Worm (Caenorhabditis elegans) whole organism, young adult: ENCODE results near the gene B0285.3.
A peak's percentile ranks its signal among the peaks of the same experiment; 100 is the strongest.

ENCODE experiments used
- B0019.2 ChIP-seq: fragments of 200-800 bp; sonication (Bioruptor generic); conservative IDR thresholded peaks from 2 replicates; pipeline ENCODE4 v1.3.6; 2022; ENCODE audit warnings: missing genetic modification reagents, missing genetic modification characterization, missing compliant biosample characterization
- B0261.1 ChIP-seq: sonication (generic microtip); optimal IDR thresholded peaks from 2 replicates; lab custom pipeline; 2016; ENCODE audit warnings: mild to moderate bottlenecking, missing genetic modification characterization, moderate library complexity, missing compliant biosample characterization
- D2030.7 ChIP-seq: fragments of 200-800 bp; sonication (Bioruptor generic); IDR thresholded peaks from 2 replicates; pipeline ENCODE4 v1.3.6; 2022; ENCODE audit warnings: missing genetic modification reagents, missing genetic modification characterization, missing compliant biosample characterization
- F10E7.11 ChIP-seq: sonication (generic microtip); optimal IDR thresholded peaks from 2 replicates; lab custom pipeline; 2017; ENCODE audit warnings: mild to moderate bottlenecking, missing genetic modification characterization, moderate library complexity, missing compliant biosample characterization
- F49E8.2 ChIP-seq: sonication (generic microtip); optimal IDR thresholded peaks from 3 replicates; lab custom pipeline; 2017; ENCODE audit warnings: missing genetic modification characterization, mild to moderate bottlenecking, missing compliant biosample characterization, antibody characterized with exemption, moderate library complexity; ENCODE audit not compliant: insufficient read depth
- F52B5.7 ChIP-seq: sonication (generic microtip); optimal IDR thresholded peaks from 2 replicates; lab custom pipeline; 2016; ENCODE audit warnings: mild to moderate bottlenecking, missing genetic modification characterization, missing compliant biosample characterization
- F57C9.4 ChIP-seq: sonication (generic microtip); optimal IDR thresholded peaks from 2 replicates; lab custom pipeline; 2017; ENCODE audit warnings: mild to moderate bottlenecking, missing genetic modification characterization, missing compliant biosample characterization
- K11D2.4 ChIP-seq: fragments of 200-800 bp; sonication (Bioruptor generic); IDR thresholded peaks from 2 replicates; pipeline ENCODE4 v1.3.6; 2022; ENCODE audit warnings: missing genetic modification reagents, missing genetic modification characterization, missing compliant biosample characterization
- T07F8.4 ChIP-seq: sonication (generic microtip); optimal IDR thresholded peaks from 2 replicates; lab custom pipeline; 2016; ENCODE audit warnings: mild to moderate bottlenecking, missing genetic modification characterization, moderate library complexity, missing compliant biosample characterization
- Y53F4B.3 ChIP-seq: fragments of 200-800 bp; sonication (Bioruptor generic); IDR thresholded peaks from 2 replicates; pipeline ENCODE4 v1.3.6; 2022; ENCODE audit warnings: missing genetic modification reagents, missing genetic modification characterization, missing compliant biosample characterization
- Y95B8A.8 ChIP-seq: fragments of 200-800 bp; sonication (Bioruptor generic); IDR thresholded peaks from 2 replicates; pipeline ENCODE4 v1.3.6; 2022; ENCODE audit warnings: missing genetic modification reagents, missing genetic modification characterization, missing compliant biosample characterization
- aptf-2 ChIP-seq: fragments of 200-800 bp; sonication (Bioruptor generic); conservative IDR thresholded peaks from 2 replicates; pipeline ENCODE4 v1.3.6; 2022; ENCODE audit warnings: missing genetic modification reagents, missing genetic modification characterization, missing compliant biosample characterization
- aptf-3 ChIP-seq: fragments of 200-800 bp; sonication (Bioruptor generic); IDR thresholded peaks from 2 replicates; pipeline ENCODE4 v1.3.6; 2022; ENCODE audit warnings: missing genetic modification characterization, missing compliant biosample characterization
- attf-3 ChIP-seq: fragments of 200-800 bp; sonication (Bioruptor generic); conservative IDR thresholded peaks from 2 replicates; pipeline ENCODE4 v1.3.6; 2022; ENCODE audit warnings: missing genetic modification reagents, missing genetic modification characterization, missing compliant biosample characterization
- ccch-3 ChIP-seq: fragments of 200-800 bp; sonication (Bioruptor generic); optimal IDR thresholded peaks from 2 replicates; lab custom pipeline; 2018; ENCODE audit warnings: mild to moderate bottlenecking, missing genetic modification characterization, missing compliant biosample characterization
- cebp-1 ChIP-seq, 2 experiments: fragments of 200-800 bp in 1 of 2; sonication (Bioruptor generic) in 1 of 2; sonication (generic microtip) in 1 of 2; IDR thresholded peaks in 1 of 2; optimal IDR thresholded peaks in 1 of 2; 2 replicates each; pipeline versions ENCODE4 v1.3.6 to Lab custom; 2017 to 2022; ENCODE audit warnings: missing compliant biosample characterization in 2 of 2, missing genetic modification characterization in 2 of 2, mild to moderate bottlenecking in 1 of 2, missing genetic modification reagents in 1 of 2, moderate library complexity in 1 of 2
- ceh-40 ChIP-seq: fragments of 200-800 bp; sonication (Bioruptor generic); IDR thresholded peaks from 2 replicates; pipeline ENCODE4 v1.3.6; 2022; ENCODE audit warnings: missing genetic modification characterization, missing compliant biosample characterization
- ceh-58 ChIP-seq: fragments of 200-800 bp; sonication (Bioruptor generic); IDR thresholded peaks from 2 replicates; pipeline ENCODE4 v1.3.6; 2022; ENCODE audit warnings: missing genetic modification characterization, missing compliant biosample characterization
- dox-1 ChIP-seq: fragments of 200-800 bp; sonication (Bioruptor generic); IDR thresholded peaks from 2 replicates; pipeline ENCODE4 v1.3.6; 2022; ENCODE audit warnings: missing genetic modification reagents, missing genetic modification characterization, missing compliant biosample characterization
- efl-1 ChIP-seq: fragments of 150-350 bp; optimal IDR thresholded peaks from 2 replicates; lab custom pipeline; 2014; ENCODE audit warnings: missing biosample characterization, missing genetic modification reagents, missing genetic modification characterization
- egl-18 ChIP-seq: fragments of 200-800 bp; sonication (Bioruptor generic); IDR thresholded peaks from 2 replicates; pipeline ENCODE4 v1.3.6; 2022; ENCODE audit warnings: missing genetic modification reagents, missing genetic modification characterization, missing compliant biosample characterization
- egl-44 ChIP-seq: fragments of 200-800 bp; sonication (Bioruptor generic); IDR thresholded peaks from 2 replicates; pipeline ENCODE4 v1.3.6; 2022; ENCODE audit warnings: missing genetic modification reagents, missing genetic modification characterization, missing compliant biosample characterization
- ets-4 ChIP-seq: fragments of 200-800 bp; sonication (Bioruptor generic); optimal IDR thresholded peaks from 2 replicates; lab custom pipeline; 2018; ENCODE audit warnings: mild to moderate bottlenecking, missing genetic modification characterization, missing compliant biosample characterization
- him-1 ChIP-seq: sonication (generic microtip); optimal IDR thresholded peaks from 2 replicates; lab custom pipeline; 2016; ENCODE audit warnings: missing genotype, missing genetic modification reagents, missing genetic modification characterization, missing compliant biosample characterization
- hlh-12 ChIP-seq: sonication (generic microtip); optimal IDR thresholded peaks from 2 replicates; lab custom pipeline; 2016; ENCODE audit warnings: missing genetic modification characterization, missing compliant biosample characterization
- hlh-26 ChIP-seq: fragments of 200-800 bp; sonication (Bioruptor generic); conservative IDR thresholded peaks from 2 replicates; pipeline ENCODE4 v1.3.6; 2022; ENCODE audit warnings: missing genetic modification reagents, missing genetic modification characterization, missing compliant biosample characterization
- hmg-20 ChIP-seq: fragments of 200-800 bp; sonication (Bioruptor generic); IDR thresholded peaks from 2 replicates; pipeline ENCODE4 v1.3.6; 2022; ENCODE audit warnings: missing genetic modification reagents, missing genetic modification characterization, missing compliant biosample characterization
- lag-1 ChIP-seq: fragments of 200-800 bp; sonication (Bioruptor generic); IDR thresholded peaks from 2 replicates; pipeline ENCODE4 v1.3.6; 2022; ENCODE audit warnings: missing genetic modification reagents, missing genetic modification characterization, missing compliant biosample characterization
- lin-35 ChIP-seq, 3 experiments: fragments of 150-350 bp in 2 of 3; sonication (generic microtip) in 1 of 3; optimal IDR thresholded peaks; 2 replicates each; lab custom pipeline; 2014 to 2018; ENCODE audit warnings: missing biosample characterization in 3 of 3, missing genetic modification characterization in 3 of 3, missing genetic modification reagents in 3 of 3
- lin-54 ChIP-seq: fragments of 200-800 bp; sonication (Bioruptor generic); optimal IDR thresholded peaks from 2 replicates; lab custom pipeline; 2018; ENCODE audit warnings: mild to moderate bottlenecking, missing genetic modification characterization, missing compliant biosample characterization
- lir-1 ChIP-seq: fragments of 200-800 bp; sonication (Bioruptor generic); conservative IDR thresholded peaks from 2 replicates; pipeline ENCODE4 v1.3.6; 2022; ENCODE audit warnings: missing genetic modification reagents, missing genetic modification characterization, missing compliant biosample characterization
- mel-28 ChIP-seq: sonication (generic microtip); optimal IDR thresholded peaks from 2 replicates; lab custom pipeline; 2016; ENCODE audit warnings: borderline replicate concordance, mild to moderate bottlenecking, missing genetic modification characterization, missing compliant biosample characterization
- mes-4 ChIP-seq: sonication (generic microtip); optimal IDR thresholded peaks from 2 replicates; lab custom pipeline; 2016; ENCODE audit warnings: missing genotype, missing genetic modification characterization, missing compliant biosample characterization
- mxl-1 ChIP-seq: sonication (generic microtip); optimal IDR thresholded peaks from 2 replicates; lab custom pipeline; 2016; ENCODE audit warnings: missing genetic modification characterization, missing compliant biosample characterization
- pha-4 ChIP-seq: fragments of 150-350 bp; sonication (generic microtip); optimal IDR thresholded peaks from 2 replicates; lab custom pipeline; 2014; ENCODE audit warnings: missing biosample characterization, missing genetic modification reagents, missing genetic modification characterization
- rec-8 ChIP-seq, 2 experiments: sonication (generic microtip); optimal IDR thresholded peaks; 2 replicates each; lab custom pipeline; 2016; ENCODE audit warnings: mild to moderate bottlenecking in 2 of 2, missing genetic modification characterization in 2 of 2, missing genetic modification reagents in 2 of 2, missing genotype in 2 of 2, missing biosample characterization in 1 of 2, missing compliant biosample characterization in 1 of 2, moderate library complexity in 1 of 2
- sdz-38 ChIP-seq: sonication (generic microtip); optimal IDR thresholded peaks from 2 replicates; lab custom pipeline; 2016; ENCODE audit warnings: missing genotype, missing genetic modification characterization, missing compliant biosample characterization
- sea-2 ChIP-seq: fragments of 200-800 bp; sonication (Bioruptor generic); IDR thresholded peaks from 2 replicates; pipeline ENCODE4 v1.3.6; 2022; ENCODE audit warnings: missing genetic modification characterization, missing compliant biosample characterization
- snpc-3.4 ChIP-seq: sonication (generic microtip); optimal IDR thresholded peaks from 2 replicates; lab custom pipeline; 2017; ENCODE audit warnings: missing genetic modification characterization, mild to moderate bottlenecking, missing compliant biosample characterization, antibody characterized with exemption, moderate library complexity, missing genotype, missing genetic modification reagents
- snpc-4 ChIP-seq, 5 experiments: fragments of 150-350 bp in 1 of 5; sonication (generic microtip) in 4 of 5; optimal IDR thresholded peaks; 2 replicates each; lab custom pipeline; 2014 to 2018; ENCODE audit warnings: missing genetic modification characterization in 5 of 5, missing biosample characterization in 3 of 5, antibody characterized with exemption in 2 of 5, mild to moderate bottlenecking in 2 of 5, missing compliant biosample characterization in 2 of 5, missing genotype in 2 of 5, moderate library complexity in 2 of 5, missing genetic modification reagents in 1 of 5
- tlf-1 ChIP-seq: fragments of 200-800 bp; sonication (Bioruptor generic); optimal IDR thresholded peaks from 2 replicates; lab custom pipeline; 2018; ENCODE audit warnings: mild to moderate bottlenecking, missing genetic modification characterization, missing compliant biosample characterization
- zfh-2 ChIP-seq: fragments of 200-800 bp; sonication (Bioruptor generic); conservative IDR thresholded peaks from 2 replicates; pipeline ENCODE4 v1.3.6; 2022; ENCODE audit warnings: missing genetic modification reagents, missing genetic modification characterization, missing compliant biosample characterization
- ztf-18 ChIP-seq: sonication (generic microtip); optimal IDR thresholded peaks from 2 replicates; lab custom pipeline; 2016; ENCODE audit warnings: missing genotype, mild to moderate bottlenecking, missing genetic modification characterization, missing compliant biosample characterization
- ztf-22 ChIP-seq: fragments of 200-800 bp; sonication (Bioruptor generic); optimal IDR thresholded peaks from 2 replicates; lab custom pipeline; 2018; ENCODE audit warnings: mild to moderate bottlenecking, missing genetic modification characterization, moderate library complexity, missing compliant biosample characterization
- ztf-26 ChIP-seq: sonication (generic microtip); optimal IDR thresholded peaks from 2 replicates; lab custom pipeline; 2017; ENCODE audit warnings: missing genetic modification characterization, missing compliant biosample characterization
- ztf-6 ChIP-seq: fragments of 200-800 bp; sonication (Bioruptor generic); IDR thresholded peaks from 2 replicates; pipeline ENCODE4 v1.3.6; 2022; ENCODE audit warnings: missing genetic modification reagents, missing genetic modification characterization, missing compliant biosample characterization

B0285.3 gene

DNA sequence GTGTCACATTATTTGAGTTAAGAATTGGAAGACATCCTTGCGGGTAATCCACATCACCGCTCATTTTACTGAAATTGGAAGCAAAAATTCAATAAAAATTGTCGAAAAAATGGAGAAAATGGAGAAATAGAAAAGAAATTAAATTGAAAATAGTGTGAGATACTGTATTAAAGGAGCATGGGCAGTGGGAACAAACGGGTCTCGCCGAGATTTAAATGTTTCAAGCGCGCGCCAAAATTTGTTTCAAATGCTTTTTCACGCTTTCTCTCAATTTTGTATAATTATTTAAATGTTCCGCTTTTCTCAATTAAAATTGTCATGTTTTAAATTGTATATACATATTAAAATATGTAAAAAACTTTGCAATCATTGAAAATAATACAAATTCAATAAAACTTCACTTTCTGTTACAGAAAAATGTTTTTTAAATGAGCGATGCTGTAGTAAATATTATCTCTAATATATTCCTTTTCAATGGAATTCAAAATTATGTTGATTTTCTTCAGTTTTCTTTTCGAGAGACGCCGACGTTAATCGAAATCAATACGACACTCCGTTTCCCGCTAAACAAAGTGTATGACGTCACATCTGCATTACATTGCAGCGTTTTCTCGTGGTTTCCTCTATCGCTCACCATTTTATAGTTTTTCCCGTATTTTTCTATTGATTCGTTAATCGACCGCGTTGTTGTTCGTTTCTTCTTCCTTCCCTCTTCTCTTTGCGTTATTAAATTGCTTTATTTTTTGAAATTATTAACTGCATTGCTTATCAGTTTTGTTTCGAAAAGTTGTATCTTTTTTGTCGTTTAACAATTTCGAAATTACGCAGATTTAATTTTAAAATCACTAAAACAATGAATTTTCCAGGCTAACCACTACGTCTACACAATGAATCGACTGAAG, 29.8 kb downstream of the B0285.3 start, which contains the start of the genes evl-14 and dcn-1 (continued):
- TF ChIP-seq B0019.2 (no peak), efl-1 (GFP tag; lab: Kevin White, UChicago) (peak; percentile 96), cebp-1 (GFP tag; IDR thresholded peaks at IDR 0.05; lab: Robert Waterston, UW) (no peak), cebp-1 (tag; optimal IDR thresholded peaks at IDR 0.05; lab: Kevin White, UChicago) (no peak), hlh-12 (tag; lab: Kevin White, UChicago) (no peak), ceh-58 (GFP tag; lab: Robert Waterston, UW) (no peak), lir-1 (no peak), him-1 (tag; lab: Kevin White, UChicago) (peak; percentile 2), Y53F4B.3 (GFP tag; lab: Robert Waterston, UW) (no peak), sdz-38 (tag; lab: Kevin White, UChicago) (no peak), F57C9.4 (tag; lab: Kevin White, UChicago) (no peak), ccch-3 (GFP tag; lab: Kevin White, UChicago) (no peak), F10E7.11 (no peak), pha-4 (tag; lab: Kevin White, UChicago) (peak; percentile 74), F52B5.7 (no peak), ceh-40 (GFP tag; lab: Robert Waterston, UW) (no peak), snpc-3.4 (peak; percentile 80), dox-1 (GFP tag; lab: Robert Waterston, UW) (no peak), ztf-6 (GFP tag; lab: Robert Waterston, UW) (no peak), ets-4 (GFP tag; lab: Kevin White, UChicago) (no peak), Y95B8A.8 (GFP tag; lab: Robert Waterston, UW) (no peak), F49E8.2 (tag; lab: Kevin White, UChicago) (no peak), lag-1 (GFP tag; lab: Robert Waterston, UW) (no peak), B0261.1 (no peak), lin-54 (GFP tag; lab: Kevin White, UChicago) (peak; percentile 68), egl-44 (GFP tag; lab: Robert Waterston, UW) (no peak), hlh-26 (GFP tag; lab: Robert Waterston, UW) (no peak), ztf-22 (GFP tag; lab: Kevin White, UChicago) (no peak), D2030.7 (GFP tag; lab: Robert Waterston, UW) (no peak; the same call in none of the 2 replicates), hmg-20 (no peak), ztf-18 (no peak), rec-8 (tag; optimal IDR thresholded peaks at IDR 0.05; lab: Kevin White, UChicago) (no peak), snpc-4 (GFP tag; optimal IDR thresholded peaks at IDR 0.05; lab: Kevin White, UChicago) (no peak), snpc-4 (tag; optimal IDR thresholded peaks at IDR 0.05; lab: Kevin White, UChicago) (peak in 1 of 4 experiments; percentile 11), mel-28 (tag; lab: Kevin White, UChicago) (no peak), aptf-2 (GFP tag; lab: Robert Waterston, UW) (no peak), mes-4 (no peak), sea-2 (GFP tag; lab: Robert Waterston, UW) (no peak), zfh-2 (GFP tag; lab: Robert Waterston, UW) (no peak), aptf-3 (GFP tag; lab: Robert Waterston, UW) (no peak), mxl-1 (tag; lab: Kevin White, UChicago) (no peak), K11D2.4 (GFP tag; lab: Robert Waterston, UW) (no peak), egl-18 (GFP tag; lab: Robert Waterston, UW) (no peak), T07F8.4 (no peak), lin-35 (GFP tag; optimal IDR thresholded peaks at IDR 0.05; lab: Kevin White, UChicago) (no peak), ztf-26 (tag; lab: Kevin White, UChicago) (no peak), attf-3 (GFP tag; lab: Robert Waterston, UW) (peak; percentile 96), tlf-1 (GFP tag; lab: Kevin White, UChicago) (no peak)
